Fruit fly (Drosophila melanogaster): ENCODE data around the gene CG18764.

The CG18764 gene

dm6 chr3R:11582253-11582589, 44.5 kb upstream of the CG18764 start (continued):
- TF ChIP-seq vfl (GFP tag; optimal IDR thresholded peaks at IDR 0.05) (no peak), CG13123 (GFP tag; optimal IDR thresholded peaks at IDR 0.05) (no peak), CG5180 (GFP tag; optimal IDR thresholded peaks at IDR 0.05) (no peak), CG12942 (GFP tag; optimal IDR thresholded peaks at IDR 0.05) (peak; percentile 72), dati (GFP tag; IDR thresholded peaks at IDR 0.05) (peak; percentile 73), CG17186 (GFP tag; optimal IDR thresholded peaks at IDR 0.05) (no peak), oc (tag; optimal IDR thresholded peaks at IDR 0.05) (peak; percentile 75), fru (optimal IDR thresholded peaks at IDR 0.05) (no peak), pnt (GFP tag; optimal IDR thresholded peaks at IDR 0.05) (peak; percentile 50), CG1792 (GFP tag; optimal IDR thresholded peaks at IDR 0.05) (peak; percentile 50), CG32772 (GFP tag; IDR thresholded peaks at IDR 0.05) (peak; percentile 67), CG2875 (GFP tag; optimal IDR thresholded peaks at IDR 0.05) (peak; percentile 30), Xbp1 (GFP tag; optimal IDR thresholded peaks at IDR 0.05) (peak; percentile 76), CG13424 (tag; optimal IDR thresholded peaks at IDR 0.05) (peak; percentile 75), gt (GFP tag; IDR thresholded peaks at IDR 0.05) (peak; percentile 41; the same call in 1 of the 2 replicates), CG2889 (GFP tag; IDR thresholded peaks at IDR 0.05) (peak; percentile 60; the same call in 1 of the 3 replicates), CHES-1-like (GFP tag; optimal IDR thresholded peaks at IDR 0.05) (peak; percentile 24), bsh (GFP tag; optimal IDR thresholded peaks at IDR 0.05) (peak; percentile 73 to 77), HLH54F (GFP tag; optimal IDR thresholded peaks at IDR 0.05) (peak; percentile 19), CG14860 (GFP tag; IDR thresholded peaks at IDR 0.05; ENCODE audit: partially characterized antibody) (no peak), bcd (GFP tag; optimal IDR thresholded peaks at IDR 0.05) (peak; percentile 51), chif (GFP tag; optimal IDR thresholded peaks at IDR 0.05) (peak; percentile 51 to 59), Bteb2 (GFP tag; optimal IDR thresholded peaks at IDR 0.05) (peak; percentile 47), CG14050 (GFP tag; IDR thresholded peaks at IDR 0.05) (peak; percentile 78), CG30020 (tag; optimal IDR thresholded peaks at IDR 0.05) (no peak), pros (GFP tag; optimal IDR thresholded peaks at IDR 0.05) (no peak), ttk (GFP tag; IDR thresholded peaks at IDR 0.05) (peak; percentile 77), jumu (GFP tag; optimal IDR thresholded peaks at IDR 0.05) (peak; percentile 47), CG16815 (GFP tag; optimal IDR thresholded peaks at IDR 0.05) (peak; percentile 31), seq (GFP tag; IDR thresholded peaks at IDR 0.05) (peak; percentile 83), Pdp1 (GFP tag; optimal IDR thresholded peaks at IDR 0.05) (peak; percentile 44 to 58), Asciz (GFP tag; optimal IDR thresholded peaks at IDR 0.05) (peak; percentile 63), pum (GFP tag; optimal IDR thresholded peaks at IDR 0.05) (peak; percentile 65), ken (GFP tag; IDR thresholded peaks at IDR 0.05) (peak; percentile 74), Abd-B (GFP tag; optimal IDR thresholded peaks at IDR 0.05) (peak; percentile 60), trh (GFP tag; optimal IDR thresholded peaks at IDR 0.05) (no peak), tgo (GFP tag; IDR thresholded peaks at IDR 0.05) (peak; percentile 84), ro (GFP tag; IDR thresholded peaks at IDR 0.05) (peak; percentile 58; the same call in 1 of the 2 replicates), sisA (GFP tag; IDR thresholded peaks at IDR 0.05) (peak; percentile 69), CG13624 (GFP tag; optimal IDR thresholded peaks at IDR 0.05) (peak; percentile 51), wor (GFP tag; IDR thresholded peaks at IDR 0.05) (peak; percentile 63), zf30C (GFP tag; optimal IDR thresholded peaks at IDR 0.05) (no peak), Oli (tag; optimal IDR thresholded peaks at IDR 0.05) (peak; percentile 77), CG9609 (GFP tag; optimal IDR thresholded peaks at IDR 0.05) (peak; percentile 69), Oaz (GFP tag; IDR thresholded peaks at IDR 0.05) (peak; percentile 71), CG2120 (GFP tag; optimal IDR thresholded peaks at IDR 0.05) (peak; percentile 60), CG16863 (GFP tag; optimal IDR thresholded peaks at IDR 0.05) (peak; percentile 60), CG6683 (GFP tag; optimal IDR thresholded peaks at IDR 0.05) (no peak), CG15514 (GFP tag; optimal IDR thresholded peaks at IDR 0.05) (peak; percentile 55), CG1647 (GFP tag; optimal IDR thresholded peaks at IDR 0.05) (peak; percentile 6), slou (GFP tag; optimal IDR thresholded peaks at IDR 0.05) (no peak), sens (GFP tag) (peak; percentile 90)
